Worm (Caenorhabditis elegans): ENCODE results near the gene B0457.2.

Gene B0457.2

ce11 chrII:8929771-8930170 lies 3.4 kb upstream of the B0457.2 start, which contains the start of gene mrpl-50 (continued):
- TF ChIP-seq mep-1 (tag; optimal IDR thresholded peaks at IDR 0.05): no peak
- TF ChIP-seq nhr-41 (GFP tag; IDR thresholded peaks at IDR 0.05): no peak
- TF ChIP-seq zfp-2 (tag; optimal IDR thresholded peaks at IDR 0.05): no peak
- TF ChIP-seq zip-2 (tag; optimal IDR thresholded peaks at IDR 0.05): no peak
- TF ChIP-seq madf-5 (GFP tag; IDR thresholded peaks at IDR 0.05): no peak
- TF ChIP-seq unc-39 (tag; optimal IDR thresholded peaks at IDR 0.05): no peak
- no peak for TF ChIP-seq zip-11 (GFP tag; IDR thresholded peaks at IDR 0.05)
- no peak for TF ChIP-seq hif-1 (tag; optimal IDR thresholded peaks at IDR 0.05)
- TF ChIP-seq arid-1 (GFP tag; conservative IDR thresholded peaks at IDR 0.05): peak; percentile 46; the same call in 1 of the 2 replicates
- TF ChIP-seq nhr-42 (GFP tag; IDR thresholded peaks at IDR 0.05): no peak
- TF ChIP-seq set-16 (GFP tag; IDR thresholded peaks at IDR 0.05): peak; percentile 13; the same call in 1 of the 2 replicates
- 0 out of 2 replicates have a peak, but pooled peaks have one; percentile 31 for TF ChIP-seq pha-4 (GFP tag; IDR thresholded peaks at IDR 0.05)
- TF ChIP-seq pha-4 (tag; optimal IDR thresholded peaks at IDR 0.05): no peak

ce11 chrII:8927253-8927791 lies 971 bp upstream of the B0457.2 start, which contains the start of gene cct-2:
TSS of gene cct-2 (plus strand) at chrII:8927741.
- TF ChIP-seq rbr-2 (tag; optimal IDR thresholded peaks at IDR 0.05) (no peak), mxl-3 (GFP tag; optimal IDR thresholded peaks at IDR 0.05) (no peak), unc-62 (GFP tag; optimal IDR thresholded peaks at IDR 0.05 in 1 of 2) (no peak), unc-62 (tag; optimal IDR thresholded peaks at IDR 0.05) (no peak), jun-1 (tag; optimal IDR thresholded peaks at IDR 0.05) (no peak), hmg-1.1 (GFP tag; IDR thresholded peaks at IDR 0.05) (peak; percentile 51; the same call in 1 of the 2 replicates), zfp-3 (GFP tag; conservative IDR thresholded peaks at IDR 0.05) (no peak), egl-43 (GFP tag; IDR thresholded peaks at IDR 0.05) (no peak), lsy-2 (tag; optimal IDR thresholded peaks at IDR 0.05) (peak in 1 of 2 experiments; percentile 66), gei-8 (GFP tag; optimal IDR thresholded peaks at IDR 0.05) (no peak), zip-11 (GFP tag; IDR thresholded peaks at IDR 0.05) (no peak), unc-130 (GFP tag; optimal IDR thresholded peaks at IDR 0.05) (no peak), nhr-48 (tag; optimal IDR thresholded peaks at IDR 0.05) (no peak), fos-1 (tag; optimal IDR thresholded peaks at IDR 0.05) (no peak), ctbp-1 (GFP tag; IDR thresholded peaks at IDR 0.05) (no peak), fkh-10 (GFP tag; optimal IDR thresholded peaks at IDR 0.05) (no peak), D1046.2 (GFP tag; IDR thresholded peaks at IDR 0.05) (no peak), dmd-6 (GFP tag; IDR thresholded peaks at IDR 0.05) (no peak), dve-1 (tag; optimal IDR thresholded peaks at IDR 0.05; ENCODE audit: insufficient read depth) (peak; percentile 9), ceh-82 (tag; optimal IDR thresholded peaks at IDR 0.05) (no peak), snpc-1.2 (GFP tag; IDR thresholded peaks at IDR 0.05) (no peak), mes-2 (tag; optimal IDR thresholded peaks at IDR 0.05; ENCODE audit: poor library complexity, severe bottlenecking) (peak; percentile 89), lin-1 (GFP tag; IDR thresholded peaks at IDR 0.05) (no peak), snpc-4 (tag; optimal IDR thresholded peaks at IDR 0.05) (no peak), nhr-237 (tag; optimal IDR thresholded peaks at IDR 0.05) (no peak), daf-8 (GFP tag; IDR thresholded peaks at IDR 0.05) (no peak), nhr-77 (tag; optimal IDR thresholded peaks at IDR 0.05) (no peak), mep-1 (tag; optimal IDR thresholded peaks at IDR 0.05) (peak; percentile 54), lin-15B (tag; optimal IDR thresholded peaks at IDR 0.05) (no peak), lin-29 (GFP tag; IDR thresholded peaks at IDR 0.05) (no peak), ztf-7 (tag; optimal IDR thresholded peaks at IDR 0.05) (no peak), ama-1 (optimal IDR thresholded peaks at IDR 0.05) (peak; percentile 10), hlh-30 (tag; optimal IDR thresholded peaks at IDR 0.05; ENCODE audit: insufficient read depth) (peak; percentile 16), lin-38 (GFP tag; IDR thresholded peaks at IDR 0.05) (peak; percentile 89), F49E8.2 (tag; optimal IDR thresholded peaks at IDR 0.05; ENCODE audit: borderline replicate concordance) (no peak), tag-97 (GFP tag; IDR thresholded peaks at IDR 0.05) (no peak), unc-39 (tag; optimal IDR thresholded peaks at IDR 0.05) (no peak), F10B5.3 (tag; optimal IDR thresholded peaks at IDR 0.05) (no peak), madf-9 (GFP tag; conservative IDR thresholded peaks at IDR 0.05) (no peak), lir-3 (tag; optimal IDR thresholded peaks at IDR 0.05) (no peak)
